Worm (Caenorhabditis elegans) whole organism, late embryonic: ENCODE results near the gene Y39E4B.6.

Experiments
- C08G9.2 ChIP-seq: sonication (generic microtip); optimal IDR thresholded peaks from 2 replicates; lab custom pipeline; 2016; ENCODE audit warnings: mild to moderate bottlenecking, missing genetic modification characterization, moderate library complexity, missing compliant biosample characterization
- C38D4.7 ChIP-seq: fragments of 200-800 bp; sonication (Bioruptor generic); optimal IDR thresholded peaks from 2 replicates; lab custom pipeline; 2018; ENCODE audit warnings: mild to moderate bottlenecking, missing genetic modification characterization, moderate library complexity, missing compliant biosample characterization
- K02D7.2 ChIP-seq: sonication (generic microtip); optimal IDR thresholded peaks from 2 replicates; lab custom pipeline; 2017; ENCODE audit warnings: mild to moderate bottlenecking, missing genetic modification characterization, missing compliant biosample characterization
- Y22D7AL.16 ChIP-seq: sonication (generic microtip); optimal IDR thresholded peaks from 2 replicates; lab custom pipeline; 2016; ENCODE audit warnings: missing genetic modification characterization, missing compliant biosample characterization
- ahr-1 ChIP-seq: sonication (generic microtip); optimal IDR thresholded peaks from 2 replicates; lab custom pipeline; 2016; ENCODE audit warnings: missing genetic modification characterization, missing compliant biosample characterization
- ama-1 ChIP-seq: fragments of 150-350 bp; optimal IDR thresholded peaks from 2 replicates; lab custom pipeline; 2014
- ceh-14 ChIP-seq: sonication (generic microtip); optimal IDR thresholded peaks from 2 replicates; lab custom pipeline; 2016; ENCODE audit warnings: missing genotype, missing genetic modification characterization, missing compliant biosample characterization
- ceh-19 ChIP-seq: fragments of 200-800 bp; sonication (Bioruptor generic); optimal IDR thresholded peaks from 2 replicates; lab custom pipeline; 2018; ENCODE audit warnings: mild to moderate bottlenecking, missing genetic modification characterization, missing compliant biosample characterization
- ceh-2 ChIP-seq: sonication (generic microtip); optimal IDR thresholded peaks from 2 replicates; lab custom pipeline; 2016; ENCODE audit warnings: missing genotype, missing genetic modification characterization, missing compliant biosample characterization
- ceh-22 ChIP-seq: sonication (generic microtip); optimal IDR thresholded peaks from 2 replicates; lab custom pipeline; 2017; ENCODE audit warnings: missing biosample characterization, missing genetic modification characterization
- ceh-24 ChIP-seq: sonication (generic microtip); optimal IDR thresholded peaks from 2 replicates; lab custom pipeline; 2016; ENCODE audit warnings: mild to moderate bottlenecking, missing genetic modification characterization, missing compliant biosample characterization
- ceh-31 ChIP-seq: sonication (generic microtip); optimal IDR thresholded peaks from 2 replicates; lab custom pipeline; 2016; ENCODE audit warnings: missing genetic modification characterization, missing compliant biosample characterization
- ceh-9 ChIP-seq: sonication (generic microtip); optimal IDR thresholded peaks from 2 replicates; lab custom pipeline; 2016; ENCODE audit warnings: mild to moderate bottlenecking, missing genetic modification characterization, inconsistent platforms, missing compliant biosample characterization
- dmd-4 ChIP-seq: sonication (generic microtip); optimal IDR thresholded peaks from 2 replicates; lab custom pipeline; 2016; ENCODE audit warnings: borderline replicate concordance, missing genetic modification characterization, missing compliant biosample characterization
- dve-1 ChIP-seq: sonication (generic microtip); optimal IDR thresholded peaks from 2 replicates; lab custom pipeline; 2017; ENCODE audit warnings: antibody characterized with exemption, mild to moderate bottlenecking, missing genetic modification characterization, missing compliant biosample characterization
- elt-4 ChIP-seq: sonication (generic microtip); optimal IDR thresholded peaks from 2 replicates; lab custom pipeline; 2016; ENCODE audit warnings: missing genetic modification characterization, missing compliant biosample characterization
- gmeb-2 ChIP-seq: sonication (generic microtip); optimal IDR thresholded peaks from 2 replicates; lab custom pipeline; 2016; ENCODE audit warnings: missing genetic modification characterization, inconsistent platforms, missing compliant biosample characterization
- hlh-13 ChIP-seq: fragments of 200-800 bp; sonication (Bioruptor generic); optimal IDR thresholded peaks from 2 replicates; lab custom pipeline; 2018; ENCODE audit warnings: mild to moderate bottlenecking, missing genetic modification characterization, missing compliant biosample characterization
- hlh-15 ChIP-seq: sonication (generic microtip); optimal IDR thresholded peaks from 2 replicates; lab custom pipeline; 2016; ENCODE audit warnings: missing genetic modification characterization, missing compliant biosample characterization
- hlh-8 ChIP-seq: sonication (generic microtip); optimal IDR thresholded peaks from 2 replicates; lab custom pipeline; 2016; ENCODE audit warnings: missing genotype, missing genetic modification characterization, missing compliant biosample characterization
- lim-6 ChIP-seq: sonication (generic microtip); optimal IDR thresholded peaks from 2 replicates; lab custom pipeline; 2016; ENCODE audit warnings: missing genetic modification characterization, missing compliant biosample characterization
- lin-11 ChIP-seq: fragments of 200-800 bp; sonication (Bioruptor generic); optimal IDR thresholded peaks from 2 replicates; lab custom pipeline; 2018; ENCODE audit warnings: mild to moderate bottlenecking, missing genetic modification characterization, missing compliant biosample characterization
- madf-2 ChIP-seq: sonication (generic microtip); optimal IDR thresholded peaks from 2 replicates; lab custom pipeline; 2017; ENCODE audit warnings: missing genetic modification characterization, missing compliant biosample characterization
- mec-3 ChIP-seq: sonication (generic microtip); optimal IDR thresholded peaks from 2 replicates; lab custom pipeline; 2016; ENCODE audit warnings: borderline replicate concordance, missing genetic modification characterization, missing compliant biosample characterization
- npax-4 ChIP-seq: sonication (generic microtip); optimal IDR thresholded peaks from 2 replicates; lab custom pipeline; 2016; ENCODE audit warnings: missing genetic modification characterization, missing compliant biosample characterization
- odd-2 ChIP-seq: sonication (generic microtip); optimal IDR thresholded peaks from 2 replicates; lab custom pipeline; 2017; ENCODE audit warnings: antibody characterized with exemption, mild to moderate bottlenecking, missing genetic modification characterization, missing compliant biosample characterization
- pag-3 ChIP-seq: sonication (generic microtip); optimal IDR thresholded peaks from 2 replicates; lab custom pipeline; 2016; ENCODE audit warnings: missing compliant biosample characterization, missing genetic modification characterization, borderline replicate concordance
- pat-9 ChIP-seq: fragments of 200-800 bp; sonication (Bioruptor generic); optimal IDR thresholded peaks from 2 replicates; lab custom pipeline; 2018; ENCODE audit warnings: mild to moderate bottlenecking, missing genetic modification characterization, moderate library complexity, missing compliant biosample characterization
- pqm-1 ChIP-seq: sonication (generic microtip); optimal IDR thresholded peaks from 2 replicates; lab custom pipeline; 2016; ENCODE audit warnings: missing genetic modification characterization, missing compliant biosample characterization
- rnt-1 ChIP-seq: sonication (generic microtip); optimal IDR thresholded peaks from 2 replicates; lab custom pipeline; 2016; ENCODE audit warnings: missing genetic modification characterization, missing compliant biosample characterization
- sdc-2 ChIP-seq: sonication (generic microtip); optimal IDR thresholded peaks from 2 replicates; lab custom pipeline; 2016; ENCODE audit warnings: missing genotype, missing genetic modification characterization, missing compliant biosample characterization
- sox-4 ChIP-seq: sonication (generic microtip); optimal IDR thresholded peaks from 2 replicates; lab custom pipeline; 2017; ENCODE audit warnings: mild to moderate bottlenecking, missing genetic modification characterization, inconsistent platforms, missing compliant biosample characterization
- tbx-2 ChIP-seq: sonication (generic microtip); optimal IDR thresholded peaks from 2 replicates; lab custom pipeline; 2016; ENCODE audit warnings: missing genetic modification characterization, missing compliant biosample characterization
- tbx-7 ChIP-seq: sonication (generic microtip); optimal IDR thresholded peaks from 2 replicates; lab custom pipeline; 2016; ENCODE audit warnings: missing genotype, missing genetic modification characterization, missing compliant biosample characterization
- ttx-3 ChIP-seq: sonication (generic microtip); optimal IDR thresholded peaks from 2 replicates; lab custom pipeline; 2016; ENCODE audit warnings: missing genetic modification reagents, missing genetic modification characterization, missing compliant biosample characterization
- unc-55 ChIP-seq: sonication (generic microtip); optimal IDR thresholded peaks from 2 replicates; lab custom pipeline; 2017; ENCODE audit warnings: missing biosample characterization, missing genetic modification reagents, missing genetic modification characterization
- unc-86 ChIP-seq: sonication (generic microtip); optimal IDR thresholded peaks from 2 replicates; lab custom pipeline; 2016; ENCODE audit warnings: missing genetic modification characterization, missing compliant biosample characterization

Y39E4B.6 gene

ce11 chrIII:13030551-13030950 is 40.0 kb upstream of the Y39E4B.6 start, which contains the start of gene F14F7.7:
Gene F14F7.7 (plus strand): TSS chrIII:13030904.
- TF ChIP-seq npax-4 (tag; lab: Kevin White, UChicago) (no peak), unc-55 (no peak)
- TF ChIP-seq, all 69 proteins: peak for 0

ce11 chrIII:13031701-13032100 is 38.9 kb upstream of the Y39E4B.6 start, which contains the start of gene F14F7.5:
Gene F14F7.5 (plus strand): TSS chrIII:13032001.
- no peak for TF ChIP-seq tbx-2
- no peak for TF ChIP-seq ceh-24 (tag; lab: Kevin White, UChicago)
- no peak for TF ChIP-seq dmd-4
- no peak for TF ChIP-seq pag-3 (tag; lab: Kevin White, UChicago)
- no peak for TF ChIP-seq hlh-13 (GFP tag; lab: Kevin White, UChicago)
- TF ChIP-seq ceh-31 (tag; lab: Kevin White, UChicago) = no peak
- TF ChIP-seq sdc-2 (tag; lab: Kevin White, UChicago) = no peak
- no peak for TF ChIP-seq C38D4.7 (GFP tag; lab: Kevin White, UChicago)
- TF ChIP-seq hlh-8 (tag; lab: Kevin White, UChicago) = no peak
- TF ChIP-seq dve-1 (tag; lab: Kevin White, UChicago) = no peak
- no peak for TF ChIP-seq odd-2
- TF ChIP-seq ceh-14 (tag; lab: Kevin White, UChicago) = no peak
- no peak for TF ChIP-seq ceh-22 (tag; lab: Kevin White, UChicago)
- no peak for TF ChIP-seq unc-86
- no peak for TF ChIP-seq ceh-2 (tag; lab: Kevin White, UChicago)
- no peak for TF ChIP-seq elt-4 (tag; lab: Kevin White, UChicago)
- TF ChIP-seq Y22D7AL.16 (tag; lab: Kevin White, UChicago) = no peak
- no peak for TF ChIP-seq mec-3 (tag; lab: Kevin White, UChicago)

ce11 chrIII:13032429-13033018 is 38.0 kb upstream of the Y39E4B.6 start:
- TF ChIP-seq pat-9 = no peak
- no peak for TF ChIP-seq rnt-1 (tag; lab: Kevin White, UChicago)
- TF ChIP-seq lim-6 = peak; percentile 44
- no peak for TF ChIP-seq ahr-1 (tag; lab: Kevin White, UChicago)
- TF ChIP-seq dve-1 (tag; lab: Kevin White, UChicago) = no peak
- TF ChIP-seq sdc-2 (tag; lab: Kevin White, UChicago) = peak; percentile 10
- TF ChIP-seq tbx-7 (tag; lab: Kevin White, UChicago) = no peak
- TF ChIP-seq ama-1 (lab: Kevin White, UChicago) = no peak
- TF ChIP-seq C08G9.2 (tag; lab: Kevin White, UChicago) = no peak
- no peak for TF ChIP-seq hlh-13 (GFP tag; lab: Kevin White, UChicago)
- TF ChIP-seq madf-2 = no peak
- TF ChIP-seq pqm-1 (tag; lab: Kevin White, UChicago) = no peak
- no peak for TF ChIP-seq ceh-19 (GFP tag; lab: Kevin White, UChicago)
- no peak for TF ChIP-seq ceh-9 (tag; lab: Kevin White, UChicago)
- peak; percentile 8 for TF ChIP-seq gmeb-2 (tag; lab: Kevin White, UChicago)
- peak; percentile 13 for TF ChIP-seq C38D4.7 (GFP tag; lab: Kevin White, UChicago)
- TF ChIP-seq ttx-3 (tag; lab: Kevin White, UChicago) = no peak
- TF ChIP-seq K02D7.2 (tag; lab: Kevin White, UChicago) = peak; percentile 83
- TF ChIP-seq hlh-15 (tag; lab: Kevin White, UChicago) = no peak
- peak; percentile 15 for TF ChIP-seq ceh-31 (tag; lab: Kevin White, UChicago)
- TF ChIP-seq sox-4 (tag; lab: Kevin White, UChicago) = peak; percentile 39
- no peak for TF ChIP-seq lin-11 (tag; lab: Kevin White, UChicago)
- TF ChIP-seq ceh-2 (tag; lab: Kevin White, UChicago) = no peak
- no peak for TF ChIP-seq pag-3 (tag; lab: Kevin White, UChicago)
- no peak for TF ChIP-seq ceh-22 (tag; lab: Kevin White, UChicago)
